Fruit fly (Drosophila melanogaster): ENCODE data around the gene ctrip.

Gene ctrip

dm6 chr3R:4852373-4852860, 40.5 kb upstream of the ctrip start, which contains the start of gene opa:
TSS of gene opa (plus strand) at chr3R:4852813.
- TF ChIP-seq D1 (tag; optimal IDR thresholded peaks at IDR 0.05): peak; percentile 36
- no peak for TF ChIP-seq EcR (GFP tag; optimal IDR thresholded peaks at IDR 0.05)
- TF ChIP-seq CG9948 (tag; optimal IDR thresholded peaks at IDR 0.05): no peak
- no peak for TF ChIP-seq Ets98B (GFP tag; IDR thresholded peaks at IDR 0.05)
- TF ChIP-seq CG13204 (GFP tag; optimal IDR thresholded peaks at IDR 0.05): no peak
- TF ChIP-seq CG4496 (GFP tag; IDR thresholded peaks at IDR 0.05): 0 out of 3 replicates have a peak, but pooled peaks have one; percentile 9
- no peak for TF ChIP-seq CG32121 (GFP tag; IDR thresholded peaks at IDR 0.05)

dm6 chr3R:4849035-4849656, 37.2 kb upstream of the ctrip start:
- TF ChIP-seq Pif1B (GFP tag; optimal IDR thresholded peaks at IDR 0.05): no peak
- no peak for TF ChIP-seq CG9948 (tag; optimal IDR thresholded peaks at IDR 0.05)
- no peak for TF ChIP-seq gl (tag; optimal IDR thresholded peaks at IDR 0.05)
- no peak for TF ChIP-seq rn (GFP tag; IDR thresholded peaks at IDR 0.05)
- no peak for TF ChIP-seq CG8159 (tag; optimal IDR thresholded peaks at IDR 0.05)
- TF ChIP-seq CG4496 (GFP tag; IDR thresholded peaks at IDR 0.05): no peak
- no peak for TF ChIP-seq CG17806 (tag; optimal IDR thresholded peaks at IDR 0.05)
- no peak for TF ChIP-seq EcR (GFP tag; optimal IDR thresholded peaks at IDR 0.05)
- TF ChIP-seq fd96Ca (GFP tag; IDR thresholded peaks at IDR 0.05): no peak
- TF ChIP-seq CG15710 (tag; optimal IDR thresholded peaks at IDR 0.05): no peak
- no peak for TF ChIP-seq CG32121 (GFP tag; IDR thresholded peaks at IDR 0.05)
- no peak for TF ChIP-seq Pif1A (GFP tag; optimal IDR thresholded peaks at IDR 0.05)
- no peak for TF ChIP-seq Ets98B (GFP tag; IDR thresholded peaks at IDR 0.05)
- no peak for TF ChIP-seq CG14655 (GFP tag; optimal IDR thresholded peaks at IDR 0.05)
- TF ChIP-seq CG10348 (GFP tag; IDR thresholded peaks at IDR 0.05): no peak
- TF ChIP-seq D1 (tag; optimal IDR thresholded peaks at IDR 0.05): no peak
- no peak for TF ChIP-seq CG13204 (GFP tag; optimal IDR thresholded peaks at IDR 0.05)

dm6 chr3R:4847388-4847787, 35.5 kb upstream of the ctrip start:
- no peak for TF ChIP-seq CG13204 (GFP tag; optimal IDR thresholded peaks at IDR 0.05)
- TF ChIP-seq CG32121 (GFP tag; IDR thresholded peaks at IDR 0.05): no peak
- no peak for TF ChIP-seq CG12605 (GFP tag; IDR thresholded peaks at IDR 0.05)
- no peak for TF ChIP-seq CG34367 (tag; optimal IDR thresholded peaks at IDR 0.05)
- no peak for TF ChIP-seq rn (GFP tag; IDR thresholded peaks at IDR 0.05)
- no peak for TF ChIP-seq CG15710 (tag; optimal IDR thresholded peaks at IDR 0.05)
- no peak for TF ChIP-seq CG8301 (tag; optimal IDR thresholded peaks at IDR 0.05)
- no peak for TF ChIP-seq Snoo (tag; optimal IDR thresholded peaks at IDR 0.05)
- no peak for TF ChIP-seq D1 (tag; optimal IDR thresholded peaks at IDR 0.05)
- TF ChIP-seq EcR (GFP tag; optimal IDR thresholded peaks at IDR 0.05): no peak
- no peak for TF ChIP-seq CG9948 (tag; optimal IDR thresholded peaks at IDR 0.05)
- no peak for TF ChIP-seq CG17806 (tag; optimal IDR thresholded peaks at IDR 0.05)
- TF ChIP-seq gl (tag; optimal IDR thresholded peaks at IDR 0.05): no peak
- no peak for TF ChIP-seq CG14655 (GFP tag; optimal IDR thresholded peaks at IDR 0.05)
- no peak for TF ChIP-seq CG8159 (tag; optimal IDR thresholded peaks at IDR 0.05)

DNA sequence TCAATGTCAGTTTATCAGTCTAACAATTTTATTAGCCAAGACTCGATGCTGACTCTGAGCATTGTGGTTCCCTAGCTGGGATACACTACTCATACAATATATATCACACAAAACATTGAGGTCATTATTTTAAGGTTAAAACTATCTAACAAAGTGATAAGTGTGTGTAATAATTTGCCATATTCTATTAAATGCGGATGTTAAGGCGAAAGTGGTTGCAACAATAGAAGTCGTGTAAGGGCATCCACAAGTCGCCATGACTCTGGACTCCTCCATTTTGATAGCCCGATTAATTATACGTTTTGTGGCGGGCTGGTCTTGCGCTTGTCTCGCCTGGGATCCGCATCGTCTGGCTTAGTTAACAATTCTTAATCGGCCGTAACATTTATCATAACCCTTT, 34.9 kb upstream of the ctrip start:
- TF ChIP-seq Ets98B (GFP tag; IDR thresholded peaks at IDR 0.05) (no peak), Pif1B (GFP tag; optimal IDR thresholded peaks at IDR 0.05) (no peak), CG32121 (GFP tag; IDR thresholded peaks at IDR 0.05) (no peak), CG8159 (tag; optimal IDR thresholded peaks at IDR 0.05) (no peak), CG14655 (GFP tag; optimal IDR thresholded peaks at IDR 0.05) (no peak), Snoo (tag; optimal IDR thresholded peaks at IDR 0.05) (no peak), Pif1A (GFP tag; optimal IDR thresholded peaks at IDR 0.05) (no peak), CG17806 (tag; optimal IDR thresholded peaks at IDR 0.05) (no peak), rn (GFP tag; IDR thresholded peaks at IDR 0.05) (no peak), CG10348 (GFP tag; IDR thresholded peaks at IDR 0.05) (no peak)

DNA sequence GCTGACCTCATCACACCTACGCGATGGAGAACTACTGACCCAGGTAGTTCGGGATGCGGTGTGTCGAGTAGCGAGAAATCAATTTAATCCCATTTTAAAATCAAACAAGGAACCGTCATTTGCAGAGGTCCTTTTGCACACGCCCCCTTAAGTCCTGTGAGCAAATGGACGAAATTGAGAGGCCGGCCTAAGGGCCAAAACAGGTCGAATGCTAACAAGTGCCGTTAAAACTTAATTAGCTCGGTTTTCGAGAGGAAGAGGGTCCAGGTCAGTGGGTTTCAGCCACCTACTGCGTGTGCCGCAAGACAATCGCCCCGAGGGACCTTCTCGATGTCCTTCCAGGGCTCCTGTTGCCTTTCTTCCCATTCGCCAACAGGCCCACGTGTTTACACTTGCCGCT, 34.3 kb upstream of the ctrip start:
- TF ChIP-seq CG8301 (tag; optimal IDR thresholded peaks at IDR 0.05): no peak
- TF ChIP-seq Ets98B (GFP tag; IDR thresholded peaks at IDR 0.05): no peak
- TF ChIP-seq CG34367 (tag; optimal IDR thresholded peaks at IDR 0.05): no peak
- TF ChIP-seq CG9948 (tag; optimal IDR thresholded peaks at IDR 0.05): no peak
- TF ChIP-seq CG13204 (GFP tag; optimal IDR thresholded peaks at IDR 0.05): no peak

DNA sequence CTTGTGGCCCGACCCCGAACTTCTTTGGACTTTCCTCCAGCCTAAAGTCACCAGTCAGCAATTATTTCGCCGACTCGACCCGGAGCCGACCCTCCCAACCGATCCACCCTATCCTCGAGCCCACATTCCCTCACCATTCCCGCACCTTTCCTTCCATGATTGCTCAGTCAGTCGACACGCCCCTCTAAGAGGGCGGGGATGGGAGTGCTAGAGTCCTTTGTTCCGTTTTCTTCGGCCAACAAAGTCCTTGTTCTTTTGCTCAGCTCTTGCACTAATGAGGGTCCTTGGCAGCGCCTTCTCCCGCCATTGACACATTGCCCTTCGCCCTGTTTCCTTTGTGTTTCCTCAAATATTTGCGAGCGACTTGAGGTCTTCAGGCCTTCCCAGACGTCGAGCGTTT, 33.5 kb upstream of the ctrip start:
- no peak for TF ChIP-seq D1 (tag; optimal IDR thresholded peaks at IDR 0.05)
- no peak for TF ChIP-seq gl (tag; optimal IDR thresholded peaks at IDR 0.05)
- no peak for TF ChIP-seq fd96Ca (GFP tag; IDR thresholded peaks at IDR 0.05)
- no peak for TF ChIP-seq CG17806 (tag; optimal IDR thresholded peaks at IDR 0.05)
- no peak for TF ChIP-seq Pif1B (GFP tag; optimal IDR thresholded peaks at IDR 0.05)
- TF ChIP-seq Snoo (tag; optimal IDR thresholded peaks at IDR 0.05): no peak

- TF ChIP-seq CG17806 (tag; optimal IDR thresholded peaks at IDR 0.05): no peak
- TF ChIP-seq Ets98B (GFP tag; IDR thresholded peaks at IDR 0.05): no peak
- no peak for TF ChIP-seq rn (GFP tag; IDR thresholded peaks at IDR 0.05)
- TF ChIP-seq CG12605 (GFP tag; IDR thresholded peaks at IDR 0.05): no peak
- TF ChIP-seq CG4496 (GFP tag; IDR thresholded peaks at IDR 0.05): no peak
- TF ChIP-seq CG8301 (tag; optimal IDR thresholded peaks at IDR 0.05): no peak
- no peak for TF ChIP-seq CG13204 (GFP tag; optimal IDR thresholded peaks at IDR 0.05)
- no peak for TF ChIP-seq CG15710 (tag; optimal IDR thresholded peaks at IDR 0.05)
- TF ChIP-seq Snoo (tag; optimal IDR thresholded peaks at IDR 0.05): no peak
- no peak for TF ChIP-seq Pif1B (GFP tag; optimal IDR thresholded peaks at IDR 0.05)
- no peak for TF ChIP-seq EcR (GFP tag; optimal IDR thresholded peaks at IDR 0.05)
- no peak for TF ChIP-seq CG10348 (GFP tag; IDR thresholded peaks at IDR 0.05)
- no peak for TF ChIP-seq CG34367 (tag; optimal IDR thresholded peaks at IDR 0.05)
- no peak for TF ChIP-seq CG32121 (GFP tag; IDR thresholded peaks at IDR 0.05)
- no peak for TF ChIP-seq Pif1A (GFP tag; optimal IDR thresholded peaks at IDR 0.05)
These were observed 31.1 kb upstream of the ctrip start for dm6 chr3R:4842958-4843357.

Data from whole organism, pupa.